Worm (Caenorhabditis elegans): ENCODE measurements around the gene clec-59.

- TF ChIP-seq lin-13 (GFP tag; optimal IDR thresholded peaks at IDR 0.05) (no peak), ceh-82 (tag; optimal IDR thresholded peaks at IDR 0.05) (no peak), lin-11 (tag; optimal IDR thresholded peaks at IDR 0.05) (no peak), C34F6.9 (tag; optimal IDR thresholded peaks at IDR 0.05) (no peak), ama-1 (optimal IDR thresholded peaks at IDR 0.05) (no peak), nhr-11 (tag; optimal IDR thresholded peaks at IDR 0.05) (no peak), nhr-25 (tag; optimal IDR thresholded peaks at IDR 0.05) (no peak), skn-1 (tag; optimal IDR thresholded peaks at IDR 0.05) (no peak), snpc-4 (tag; optimal IDR thresholded peaks at IDR 0.05) (no peak), ceh-16 (tag; optimal IDR thresholded peaks at IDR 0.05) (no peak), unc-39 (tag; optimal IDR thresholded peaks at IDR 0.05) (no peak), fos-1 (tag; optimal IDR thresholded peaks at IDR 0.05) (no peak), F13H6.1 (tag; optimal IDR thresholded peaks at IDR 0.05) (no peak)
Observed at ce11 chrII:10471247-10471646, 8.0 kb downstream of the clec-59 start, which contains the start of gene ZK666.1.

All from whole organism, L2 larva.